Fruit fly (Drosophila melanogaster): ENCODE results near the gene CG34166.

DNA sequence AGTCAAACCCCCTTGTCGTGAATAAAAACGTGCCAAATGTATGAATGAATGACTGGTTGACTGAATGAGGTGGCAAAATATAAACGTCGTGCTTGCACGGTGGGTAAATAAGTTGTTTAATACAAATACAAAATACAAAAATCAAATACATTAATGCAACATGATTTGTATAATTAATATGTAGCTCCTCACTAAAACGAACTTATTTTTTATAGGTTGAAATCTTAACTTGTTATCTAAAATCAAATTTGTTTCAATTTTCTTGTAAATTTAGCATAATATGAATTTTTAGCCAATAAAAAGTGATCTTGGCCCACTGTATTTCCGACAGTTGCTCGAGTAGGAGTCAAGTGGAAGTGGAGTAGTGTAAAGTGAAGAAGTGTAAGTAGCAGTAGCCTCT, 45.1 kb upstream of the CG34166 start:
- TF ChIP-seq CG8301 (tag; optimal IDR thresholded peaks at IDR 0.05) (peak; percentile 42), CG14655 (GFP tag; optimal IDR thresholded peaks at IDR 0.05) (peak; percentile 16), Pif1A (GFP tag; optimal IDR thresholded peaks at IDR 0.05) (peak; percentile 27), CG4496 (GFP tag; IDR thresholded peaks at IDR 0.05) (no peak), CG17806 (tag; optimal IDR thresholded peaks at IDR 0.05) (peak; percentile 4), CG32121 (GFP tag; IDR thresholded peaks at IDR 0.05) (no peak), EcR (GFP tag; optimal IDR thresholded peaks at IDR 0.05) (no peak), CG10348 (GFP tag; IDR thresholded peaks at IDR 0.05) (no peak), Snoo (tag; optimal IDR thresholded peaks at IDR 0.05) (no peak), fd96Ca (GFP tag; IDR thresholded peaks at IDR 0.05) (no peak)

Data from whole organism, pupa.